Worm (Caenorhabditis elegans) whole organism, L4 larva: ENCODE measurements around the gene F54D5.24.

Source experiments
- F37D6.2 ChIP-seq: sonication (generic microtip); optimal IDR thresholded peaks from 2 replicates; lab custom pipeline; 2016; ENCODE audit warnings: mild to moderate bottlenecking, missing genetic modification characterization, missing compliant biosample characterization
- F44E2.7 ChIP-seq: fragments of 200-800 bp; sonication (Bioruptor generic); IDR thresholded peaks from 2 replicates; pipeline ENCODE4 v2.1.2; 2022; ENCODE audit warnings: missing genetic modification characterization, missing compliant biosample characterization
- F49E8.2 ChIP-seq: sonication (generic microtip); optimal IDR thresholded peaks from 2 replicates; lab custom pipeline; 2016; ENCODE audit warnings: missing compliant biosample characterization, mild to moderate bottlenecking, missing genetic modification characterization, borderline replicate concordance
- R02D3.7 ChIP-seq: fragments of 150-350 bp; sonication (generic microtip); optimal IDR thresholded peaks from 3 replicates; lab custom pipeline; 2014; ENCODE audit warnings: missing biosample characterization, missing genetic modification characterization
- T26A8.4 ChIP-seq: fragments of 200-800 bp; sonication (Bioruptor generic); IDR thresholded peaks from 2 replicates; pipeline ENCODE4 v1.3.6; 2022; ENCODE audit warnings: missing genetic modification characterization, missing compliant biosample characterization
- Y75B8A.6 ChIP-seq: fragments of 200-800 bp; sonication (Bioruptor generic); IDR thresholded peaks from 2 replicates; pipeline ENCODE4 v1.3.6; 2022; ENCODE audit warnings: missing genetic modification reagents, missing genetic modification characterization, missing compliant biosample characterization
- aha-1 ChIP-seq: fragments of 150-350 bp; peaks from one replicate; lab custom pipeline; 2014; ENCODE audit warnings: missing biosample characterization, missing genetic modification characterization
- ceh-20 ChIP-seq: fragments of 200-800 bp; sonication (Bioruptor generic); IDR thresholded peaks from 2 replicates; pipeline ENCODE4 v1.3.6; 2022; ENCODE audit warnings: missing genetic modification reagents, missing genetic modification characterization, missing compliant biosample characterization
- ceh-82 ChIP-seq: sonication (generic microtip); optimal IDR thresholded peaks from 2 replicates; lab custom pipeline; 2017; ENCODE audit warnings: missing biosample characterization, missing genetic modification characterization
- daf-16 ChIP-seq, 3 experiments: sonication (generic microtip); optimal IDR thresholded peaks; 2 replicates each; lab custom pipeline; 2016 to 2017; ENCODE audit warnings: missing genetic modification characterization in 3 of 3, missing genetic modification reagents in 3 of 3, mild to moderate bottlenecking in 2 of 3, missing compliant biosample characterization in 2 of 3, missing biosample characterization in 1 of 3, moderate library complexity in 1 of 3
- dmd-6 ChIP-seq: fragments of 200-800 bp; sonication (Bioruptor generic); IDR thresholded peaks from 2 replicates; pipeline ENCODE4 v1.3.6; 2022; ENCODE audit warnings: missing genetic modification reagents, missing genetic modification characterization, missing compliant biosample characterization
- dpl-1 ChIP-seq: fragments of 150-350 bp; optimal IDR thresholded peaks from 2 replicates; lab custom pipeline; 2014; ENCODE audit warnings: missing biosample characterization, missing genetic modification reagents, missing genetic modification characterization
- egl-27 ChIP-seq: sonication (generic microtip); optimal IDR thresholded peaks from 3 replicates; lab custom pipeline; 2017; ENCODE audit warnings: missing biosample characterization, missing genetic modification reagents, missing genetic modification characterization
- fkh-10 ChIP-seq: fragments of 150-350 bp; optimal IDR thresholded peaks from 2 replicates; lab custom pipeline; 2014; ENCODE audit warnings: missing biosample characterization, missing genetic modification reagents, missing genetic modification characterization
- gei-8 ChIP-seq: fragments of 200-800 bp; sonication (Bioruptor generic); optimal IDR thresholded peaks from 2 replicates; lab custom pipeline; 2018; ENCODE audit warnings: mild to moderate bottlenecking, missing genetic modification characterization, missing compliant biosample characterization
- jun-1 ChIP-seq: fragments of 150-350 bp; optimal IDR thresholded peaks from 2 replicates; lab custom pipeline; 2014; ENCODE audit warnings: missing biosample characterization, missing genetic modification reagents, missing genetic modification characterization
- lim-7 ChIP-seq: fragments of 200-800 bp; sonication (Bioruptor generic); IDR thresholded peaks from 2 replicates; pipeline ENCODE4 v1.3.6; 2022; ENCODE audit warnings: missing genetic modification characterization, missing compliant biosample characterization
- lin-1 ChIP-seq: fragments of 200-800 bp; sonication (Bioruptor generic); IDR thresholded peaks from 2 replicates; pipeline ENCODE4 v1.3.6; 2022; ENCODE audit warnings: missing genetic modification reagents, missing genetic modification characterization, missing compliant biosample characterization
- lin-15B ChIP-seq: fragments of 150-350 bp; sonication (generic microtip); optimal IDR thresholded peaks from 3 replicates; lab custom pipeline; 2014; ENCODE audit warnings: missing biosample characterization, missing genetic modification characterization
- lin-39 ChIP-seq: fragments of 150-350 bp; optimal IDR thresholded peaks from 2 replicates; lab custom pipeline; 2014; ENCODE audit warnings: missing biosample characterization, missing genetic modification reagents, missing genetic modification characterization
- lir-3 ChIP-seq: sonication (generic microtip); optimal IDR thresholded peaks from 2 replicates; lab custom pipeline; 2016; ENCODE audit warnings: mild to moderate bottlenecking, missing genetic modification characterization, missing compliant biosample characterization
- madf-5 ChIP-seq, 2 experiments: fragments of 200-800 bp; sonication (Bioruptor generic); IDR thresholded peaks; 2 replicates each; pipeline ENCODE4 v1.3.6; 2022; ENCODE audit warnings: missing compliant biosample characterization in 2 of 2, missing genetic modification characterization in 2 of 2
- madf-9 ChIP-seq: fragments of 200-800 bp; sonication (Bioruptor generic); conservative IDR thresholded peaks from 2 replicates; pipeline ENCODE4 v1.3.6; 2022; ENCODE audit warnings: missing genetic modification reagents, missing genetic modification characterization, missing compliant biosample characterization
- mdl-1 ChIP-seq, 2 experiments: fragments of 150-350 bp in 1 of 2; sonication (generic microtip) in 1 of 2; optimal IDR thresholded peaks; 2 replicates each; lab custom pipeline; 2014 to 2017; ENCODE audit warnings: missing biosample characterization in 2 of 2, missing genetic modification characterization in 2 of 2
- mdt-29 ChIP-seq: fragments of 200-800 bp; sonication (Bioruptor generic); IDR thresholded peaks from 2 replicates; pipeline ENCODE4 v1.3.6; 2022; ENCODE audit warnings: missing genetic modification reagents, missing genetic modification characterization, missing compliant biosample characterization
- nhr-111 ChIP-seq: fragments of 200-800 bp; sonication (Bioruptor generic); optimal IDR thresholded peaks from 2 replicates; lab custom pipeline; 2018; ENCODE audit warnings: mild to moderate bottlenecking, missing genetic modification characterization, missing compliant biosample characterization
- nhr-237 ChIP-seq: sonication (generic microtip); optimal IDR thresholded peaks from 2 replicates; lab custom pipeline; 2017; ENCODE audit warnings: missing biosample characterization, missing genetic modification characterization
- nhr-25 ChIP-seq: sonication (generic microtip); optimal IDR thresholded peaks from 2 replicates; lab custom pipeline; 2017; ENCODE audit warnings: missing genetic modification characterization, mild to moderate bottlenecking, missing compliant biosample characterization, antibody characterized with exemption, moderate library complexity, borderline replicate concordance; ENCODE audit not compliant: insufficient read depth
- nhr-48 ChIP-seq: sonication (generic microtip); optimal IDR thresholded peaks from 2 replicates; lab custom pipeline; 2016; ENCODE audit warnings: mild to moderate bottlenecking, missing genetic modification characterization, missing compliant biosample characterization
- nhr-6 ChIP-seq: fragments of 150-350 bp; optimal IDR thresholded peaks from 2 replicates; lab custom pipeline; 2014; ENCODE audit warnings: missing biosample characterization, missing genetic modification characterization
- nhr-76 ChIP-seq: fragments of 150-350 bp; optimal IDR thresholded peaks from 2 replicates; lab custom pipeline; 2014; ENCODE audit warnings: missing biosample characterization, missing genetic modification characterization
- pha-4 ChIP-seq, 2 experiments: fragments of 150-350 bp in 1 of 2; fragments of 200-800 bp in 1 of 2; sonication (Bioruptor generic) in 1 of 2; IDR thresholded peaks in 1 of 2; optimal IDR thresholded peaks in 1 of 2; 2 replicates each; pipeline versions ENCODE4 v1.3.6 to Lab custom; 2014 to 2022; ENCODE audit warnings: missing genetic modification characterization in 2 of 2, missing genetic modification reagents in 2 of 2, missing biosample characterization in 1 of 2, missing compliant biosample characterization in 1 of 2
- rbr-2 ChIP-seq: sonication (generic microtip); optimal IDR thresholded peaks from 2 replicates; lab custom pipeline; 2016; ENCODE audit warnings: missing genotype, missing genetic modification characterization, missing compliant biosample characterization
- set-16 ChIP-seq: fragments of 200-800 bp; sonication (Bioruptor generic); IDR thresholded peaks from 2 replicates; pipeline ENCODE4 v1.3.6; 2022; ENCODE audit warnings: missing genetic modification reagents, missing genetic modification characterization, missing compliant biosample characterization
- skn-1 ChIP-seq: fragments of 150-350 bp; optimal IDR thresholded peaks from 2 replicates; lab custom pipeline; 2014; ENCODE audit warnings: missing biosample characterization, missing genetic modification characterization
- tag-97 ChIP-seq: fragments of 200-800 bp; sonication (Bioruptor generic); IDR thresholded peaks from 2 replicates; pipeline ENCODE4 v1.3.6; 2022; ENCODE audit warnings: missing genetic modification characterization, missing compliant biosample characterization
- unc-130 ChIP-seq: sonication (generic microtip); optimal IDR thresholded peaks from 2 replicates; lab custom pipeline; 2016; ENCODE audit warnings: missing genetic modification reagents, missing genetic modification characterization, missing compliant biosample characterization
- zag-1 ChIP-seq: fragments of 150-350 bp; optimal IDR thresholded peaks from 2 replicates; lab custom pipeline; 2014; ENCODE audit warnings: missing biosample characterization, missing genetic modification characterization

Gene F54D5.24

DNA sequence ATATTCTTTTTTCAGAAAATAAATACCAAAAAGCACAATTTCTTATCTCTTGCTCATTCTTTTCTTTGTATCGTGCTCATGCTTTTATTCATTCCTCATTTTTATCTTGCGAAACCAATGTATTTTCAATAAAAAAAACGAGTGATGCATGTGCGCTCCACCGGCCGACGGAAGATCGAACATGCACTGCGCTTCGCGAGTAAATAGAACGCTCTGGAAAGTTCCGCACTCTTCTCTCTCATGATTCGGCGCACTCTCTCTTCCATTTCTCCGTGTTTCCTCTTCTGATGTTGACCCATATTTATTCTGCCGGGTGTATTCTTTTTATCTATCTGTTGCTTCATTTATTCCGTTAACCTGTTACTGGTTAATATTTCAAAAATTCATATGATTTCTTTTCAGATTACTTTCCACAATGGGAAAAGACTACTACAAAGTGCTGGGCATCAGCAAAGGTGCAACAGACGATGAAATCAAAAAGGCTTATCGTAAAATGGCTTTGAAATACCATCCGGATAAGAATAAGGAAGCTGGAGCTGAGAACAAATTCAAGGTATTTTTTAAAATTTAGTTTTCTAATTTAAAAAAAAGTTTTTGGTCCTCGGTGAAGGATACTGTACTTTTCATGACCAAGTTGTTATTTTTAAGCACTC is 10.3 kb upstream of the F54D5.24 start, which contains the start of gene dnj-13 (continued):
- TF ChIP-seq nhr-76 (tag; lab: Kevin White, UChicago), result no peak
- TF ChIP-seq mdl-1 (tag; optimal IDR thresholded peaks at IDR 0.05; lab: Kevin White, UChicago), result peak; percentile 75 to 76
- TF ChIP-seq lin-15B (tag; lab: Kevin White, UChicago), result no peak
- no peak for TF ChIP-seq egl-27 (tag; lab: Kevin White, UChicago)
- TF ChIP-seq Y75B8A.6 (GFP tag; lab: Robert Waterston, UW), result peak; percentile 90; the same call in 1 of the 2 replicates
- peak; percentile 80 for TF ChIP-seq nhr-6
- peak; percentile 96 for TF ChIP-seq nhr-111 (GFP tag; lab: Kevin White, UChicago)
- peak; percentile 100 for TF ChIP-seq mdt-29
- no peak for TF ChIP-seq ceh-82 (tag; lab: Kevin White, UChicago)
- TF ChIP-seq skn-1 (tag; lab: Kevin White, UChicago), result no peak
- peak; percentile 88 for TF ChIP-seq aha-1 (tag; lab: Kevin White, UChicago)
- peak; percentile 97 for TF ChIP-seq T26A8.4 (GFP tag; lab: Robert Waterston, UW)
- peak; percentile 96 for TF ChIP-seq ceh-20 (GFP tag; lab: Robert Waterston, UW)
- peak; percentile 61 for TF ChIP-seq unc-130 (GFP tag; lab: Kevin White, UChicago)
- TF ChIP-seq madf-5 (GFP tag; IDR thresholded peaks at IDR 0.05; lab: Robert Waterston, UW), result peak; percentile 87 to 91; a peak in 3 of 4 replicates
- peak; percentile 94 for TF ChIP-seq F49E8.2 (tag; lab: Kevin White, UChicago)
- no peak for TF ChIP-seq lin-39
- TF ChIP-seq jun-1 (tag; lab: Kevin White, UChicago), result peak; percentile 87
- TF ChIP-seq nhr-237 (tag; lab: Kevin White, UChicago), result no peak
- no peak for TF ChIP-seq F44E2.7 (GFP tag; lab: Robert Waterston, UW)
- TF ChIP-seq fkh-10, result peak; percentile 73
- TF ChIP-seq rbr-2, result peak; percentile 96
- peak; percentile 54 to 97 for TF ChIP-seq daf-16 (GFP tag; optimal IDR thresholded peaks at IDR 0.05; lab: Kevin White, UChicago)
- peak; percentile 79 for TF ChIP-seq daf-16 (tag; optimal IDR thresholded peaks at IDR 0.05; lab: Kevin White, UChicago)

DNA sequence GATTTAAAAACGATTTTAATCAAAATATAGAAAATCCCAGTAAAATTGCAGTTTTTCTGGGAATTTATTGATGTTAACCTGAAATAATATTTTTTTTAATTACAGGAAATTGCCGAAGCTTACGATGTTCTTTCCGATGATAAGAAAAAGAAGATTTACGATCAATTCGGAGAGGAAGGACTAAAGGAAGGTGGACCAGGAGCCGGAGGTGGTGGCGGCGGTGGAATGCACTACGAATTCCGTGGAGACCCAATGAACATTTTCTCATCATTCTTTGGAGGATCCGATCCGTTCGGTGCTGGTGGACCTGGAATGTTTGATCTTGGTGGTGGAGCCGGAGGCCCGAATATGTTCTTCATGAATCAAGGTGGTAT is 9.8 kb upstream of the F54D5.24 start:
- no peak for TF ChIP-seq dpl-1 (GFP tag; lab: Kevin White, UChicago)
- TF ChIP-seq lim-7, result 0 out of 2 replicates have a peak, but pooled peaks have one; percentile 21
- no peak for TF ChIP-seq nhr-48
- TF ChIP-seq set-16 (GFP tag; lab: Robert Waterston, UW), result peak; percentile 41
- TF ChIP-seq lin-15B (tag; lab: Kevin White, UChicago), result no peak
- TF ChIP-seq gei-8 (GFP tag; lab: Kevin White, UChicago), result no peak
- TF ChIP-seq R02D3.7 (tag; lab: Kevin White, UChicago), result no peak
- no peak for TF ChIP-seq madf-9 (GFP tag; lab: Robert Waterston, UW)
- no peak for TF ChIP-seq zag-1 (tag; lab: Kevin White, UChicago)
- TF ChIP-seq lir-3 (tag; lab: Kevin White, UChicago), result no peak
- TF ChIP-seq dmd-6 (GFP tag; lab: Robert Waterston, UW), result peak; percentile 15; the same call in 1 of the 2 replicates
- no peak for TF ChIP-seq nhr-25 (tag; lab: Kevin White, UChicago)
- TF ChIP-seq F37D6.2 (tag; lab: Kevin White, UChicago), result no peak
- TF ChIP-seq tag-97 (GFP tag; lab: Robert Waterston, UW), result no peak
- no peak for TF ChIP-seq lin-1 (GFP tag; lab: Robert Waterston, UW)
- no peak for TF ChIP-seq pha-4 (GFP tag; IDR thresholded peaks at IDR 0.05; lab: Robert Waterston, UW)
- no peak for TF ChIP-seq pha-4 (tag; optimal IDR thresholded peaks at IDR 0.05; lab: Kevin White, UChicago)
- TF ChIP-seq aha-1 (tag; lab: Kevin White, UChicago), result peak; percentile 93
- TF ChIP-seq, all 104 proteins: peak for 4
